Worm (Caenorhabditis elegans) whole organism, midembryonic: ENCODE data around the gene str-4.

ENCODE experiments used
- cog-1 ChIP-seq: sonication (generic microtip); optimal IDR thresholded peaks from 2 replicates; lab custom pipeline; 2016; ENCODE audit warnings: missing genetic modification characterization, missing compliant biosample characterization
- flt-1 ChIP-seq: fragments of 200-800 bp; sonication (Bioruptor generic); IDR thresholded peaks from 2 replicates; pipeline ENCODE4 v1.3.6; 2022; ENCODE audit warnings: missing genetic modification characterization, missing compliant biosample characterization
- klf-2 ChIP-seq: fragments of 200-800 bp; sonication (Bioruptor generic); conservative IDR thresholded peaks from 2 replicates; pipeline ENCODE4 v1.3.6; 2022; ENCODE audit warnings: missing genetic modification reagents, missing genetic modification characterization, missing compliant biosample characterization
- med-1 ChIP-seq: sonication (generic microtip); optimal IDR thresholded peaks from 2 replicates; lab custom pipeline; 2017; ENCODE audit warnings: missing genetic modification characterization, mild to moderate bottlenecking, missing compliant biosample characterization, antibody characterized with exemption, missing genetic modification reagents; ENCODE audit not compliant: insufficient read depth
- ztf-23 ChIP-seq: fragments of 200-800 bp; sonication (Bioruptor generic); IDR thresholded peaks from 2 replicates; pipeline ENCODE4 v1.3.6; 2022; ENCODE audit warnings: missing genetic modification reagents, missing genetic modification characterization, missing compliant biosample characterization

DNA sequence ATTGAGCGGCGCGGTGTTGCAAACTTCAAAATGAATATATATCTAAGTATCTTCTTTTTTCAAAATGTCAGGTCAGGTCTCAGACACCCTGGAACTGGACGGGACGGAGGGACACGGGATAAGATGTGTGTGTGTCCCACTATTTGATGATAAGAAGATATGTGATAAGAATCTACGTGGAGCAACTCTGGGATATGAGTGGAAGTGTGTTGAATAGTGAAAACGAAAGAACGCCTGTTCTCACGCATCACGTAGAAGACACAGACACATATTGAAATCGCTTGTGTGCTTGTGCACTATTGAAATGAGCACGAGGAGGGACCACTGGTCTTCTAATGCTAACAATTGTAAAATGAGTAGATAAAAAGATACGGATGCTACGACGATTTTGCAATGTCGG, 43.7 kb downstream of the str-4 start, which contains the start of gene uig-1:
- TF ChIP-seq ztf-23 (GFP tag; lab: Robert Waterston, UW) (no peak), cog-1 (tag; lab: Kevin White, UChicago) (no peak), klf-2 (GFP tag; lab: Robert Waterston, UW) (no peak), flt-1 (no peak), med-1 (GFP tag; lab: Kevin White, UChicago) (no peak)
